Worm (Caenorhabditis elegans): ENCODE results near the gene drd-5.

Gene drd-5

ce11 chrX:8371906-8372305 is 25.8 kb upstream of the drd-5 start, which contains the start of gene nep-15:
TSS of gene nep-15 (plus strand) at chrX:8372206.
- TF ChIP-seq med-1 (GFP tag; optimal IDR thresholded peaks at IDR 0.05; ENCODE audit: insufficient read depth) (no peak), flt-1 (GFP tag; IDR thresholded peaks at IDR 0.05) (no peak), klf-2 (GFP tag; conservative IDR thresholded peaks at IDR 0.05) (no peak), ztf-29 (GFP tag; IDR thresholded peaks at IDR 0.05) (no peak), T22C8.4 (GFP tag; IDR thresholded peaks at IDR 0.05) (no peak), ref-1 (GFP tag; conservative IDR thresholded peaks at IDR 0.05) (no peak), cog-1 (tag; optimal IDR thresholded peaks at IDR 0.05) (no peak), ztf-23 (GFP tag; IDR thresholded peaks at IDR 0.05) (no peak), tab-1 (GFP tag; IDR thresholded peaks at IDR 0.05) (no peak)

- TF ChIP-seq cog-1 (tag; optimal IDR thresholded peaks at IDR 0.05) (peak; percentile 52), ztf-29 (GFP tag; IDR thresholded peaks at IDR 0.05) (no peak), T22C8.4 (GFP tag; IDR thresholded peaks at IDR 0.05) (no peak), tab-1 (GFP tag; IDR thresholded peaks at IDR 0.05) (no peak)
Observed at ce11 chrX:8368210-8368609, 22.1 kb upstream of the drd-5 start.

- TF ChIP-seq cog-1 (tag; optimal IDR thresholded peaks at IDR 0.05): no peak
- no peak for TF ChIP-seq ztf-29 (GFP tag; IDR thresholded peaks at IDR 0.05)
- TF ChIP-seq ref-1 (GFP tag; conservative IDR thresholded peaks at IDR 0.05): no peak
- no peak for TF ChIP-seq flt-1 (GFP tag; IDR thresholded peaks at IDR 0.05)
- TF ChIP-seq med-1 (GFP tag; optimal IDR thresholded peaks at IDR 0.05; ENCODE audit: insufficient read depth): no peak
- TF ChIP-seq ztf-23 (GFP tag; IDR thresholded peaks at IDR 0.05): no peak
- TF ChIP-seq T22C8.4 (GFP tag; IDR thresholded peaks at IDR 0.05): no peak
- no peak for TF ChIP-seq klf-2 (GFP tag; conservative IDR thresholded peaks at IDR 0.05)
- TF ChIP-seq tab-1 (GFP tag; IDR thresholded peaks at IDR 0.05): no peak
Observed at ce11 chrX:8367553-8367952, 21.4 kb upstream of the drd-5 start, which contains the start of gene F40B5.2. TSS of gene F40B5.2 (plus strand) at chrX:8367853.

- TF ChIP-seq flt-1 (GFP tag; IDR thresholded peaks at IDR 0.05): no peak
- TF ChIP-seq ref-1 (GFP tag; conservative IDR thresholded peaks at IDR 0.05): no peak
- TF ChIP-seq klf-2 (GFP tag; conservative IDR thresholded peaks at IDR 0.05): no peak
- TF ChIP-seq ztf-23 (GFP tag; IDR thresholded peaks at IDR 0.05): no peak
- TF ChIP-seq tab-1 (GFP tag; IDR thresholded peaks at IDR 0.05): no peak
- no peak for TF ChIP-seq ztf-29 (GFP tag; IDR thresholded peaks at IDR 0.05)
- TF ChIP-seq cog-1 (tag; optimal IDR thresholded peaks at IDR 0.05): no peak
- no peak for TF ChIP-seq med-1 (GFP tag; optimal IDR thresholded peaks at IDR 0.05; ENCODE audit: insufficient read depth)
- no peak for TF ChIP-seq T22C8.4 (GFP tag; IDR thresholded peaks at IDR 0.05)
Observed at ce11 chrX:8362379-8362778, 16.2 kb upstream of the drd-5 start.

ce11 chrX:8356305-8356704 is 10.2 kb upstream of the drd-5 start:
- TF ChIP-seq med-1 (GFP tag; optimal IDR thresholded peaks at IDR 0.05; ENCODE audit: insufficient read depth) (no peak), flt-1 (GFP tag; IDR thresholded peaks at IDR 0.05) (no peak), tab-1 (GFP tag; IDR thresholded peaks at IDR 0.05) (no peak), cog-1 (tag; optimal IDR thresholded peaks at IDR 0.05) (no peak), ref-1 (GFP tag; conservative IDR thresholded peaks at IDR 0.05) (no peak), klf-2 (GFP tag; conservative IDR thresholded peaks at IDR 0.05) (no peak), ztf-29 (GFP tag; IDR thresholded peaks at IDR 0.05) (no peak), T22C8.4 (GFP tag; IDR thresholded peaks at IDR 0.05) (no peak), ztf-23 (GFP tag; IDR thresholded peaks at IDR 0.05) (no peak)

- TF ChIP-seq tab-1 (GFP tag; IDR thresholded peaks at IDR 0.05) (no peak), flt-1 (GFP tag; IDR thresholded peaks at IDR 0.05) (no peak), cog-1 (tag; optimal IDR thresholded peaks at IDR 0.05) (no peak), ztf-23 (GFP tag; IDR thresholded peaks at IDR 0.05) (no peak), klf-2 (GFP tag; conservative IDR thresholded peaks at IDR 0.05) (no peak), med-1 (GFP tag; optimal IDR thresholded peaks at IDR 0.05; ENCODE audit: insufficient read depth) (no peak)
Observed at ce11 chrX:8355350-8355749, 9.2 kb upstream of the drd-5 start.

ce11 chrX:8354284-8354784 is 8.2 kb upstream of the drd-5 start:
- no peak for TF ChIP-seq ztf-29 (GFP tag; IDR thresholded peaks at IDR 0.05)
- no peak for TF ChIP-seq ztf-23 (GFP tag; IDR thresholded peaks at IDR 0.05)
- TF ChIP-seq T22C8.4 (GFP tag; IDR thresholded peaks at IDR 0.05): no peak

ce11 chrX:8350984-8351383 is 4.8 kb upstream of the drd-5 start, which contains the start of gene npr-28:
TSS of gene npr-28 (minus strand) at chrX:8351084.
- TF ChIP-seq flt-1 (GFP tag; IDR thresholded peaks at IDR 0.05) (no peak), ztf-23 (GFP tag; IDR thresholded peaks at IDR 0.05) (no peak), ref-1 (GFP tag; conservative IDR thresholded peaks at IDR 0.05) (no peak), cog-1 (tag; optimal IDR thresholded peaks at IDR 0.05) (no peak)

- no peak for TF ChIP-seq ref-1 (GFP tag; conservative IDR thresholded peaks at IDR 0.05)
- no peak for TF ChIP-seq tab-1 (GFP tag; IDR thresholded peaks at IDR 0.05)
- TF ChIP-seq cog-1 (tag; optimal IDR thresholded peaks at IDR 0.05): no peak
- TF ChIP-seq flt-1 (GFP tag; IDR thresholded peaks at IDR 0.05): no peak
- TF ChIP-seq klf-2 (GFP tag; conservative IDR thresholded peaks at IDR 0.05): no peak
- TF ChIP-seq ztf-29 (GFP tag; IDR thresholded peaks at IDR 0.05): no peak
- no peak for TF ChIP-seq ztf-23 (GFP tag; IDR thresholded peaks at IDR 0.05)
- TF ChIP-seq T22C8.4 (GFP tag; IDR thresholded peaks at IDR 0.05): no peak
- no peak for TF ChIP-seq med-1 (GFP tag; optimal IDR thresholded peaks at IDR 0.05; ENCODE audit: insufficient read depth)
Observed at ce11 chrX:8341675-8342074, 4.5 kb downstream of the drd-5 start, which contains the start of gene F55E10.1. TSS of gene F55E10.1 (plus strand) at chrX:8341975.

ce11 chrX:8340393-8340792 is 5.8 kb downstream of the drd-5 start, which contains the start of gene F55E10.2:
TSS of gene F55E10.2 (plus strand) at chrX:8340693.
- TF ChIP-seq T22C8.4 (GFP tag; IDR thresholded peaks at IDR 0.05): no peak
- no peak for TF ChIP-seq ztf-29 (GFP tag; IDR thresholded peaks at IDR 0.05)

- TF ChIP-seq flt-1 (GFP tag; IDR thresholded peaks at IDR 0.05) (no peak), klf-2 (GFP tag; conservative IDR thresholded peaks at IDR 0.05) (no peak), T22C8.4 (GFP tag; IDR thresholded peaks at IDR 0.05) (no peak), cog-1 (tag; optimal IDR thresholded peaks at IDR 0.05) (no peak), med-1 (GFP tag; optimal IDR thresholded peaks at IDR 0.05; ENCODE audit: insufficient read depth) (no peak), ztf-29 (GFP tag; IDR thresholded peaks at IDR 0.05) (no peak)
Observed at ce11 chrX:8327800-8328199, 18.3 kb downstream of the drd-5 start, which contains the start of gene F55E10.4. TSS of gene F55E10.4 (minus strand) at chrX:8327900.
